Worm (Caenorhabditis elegans): ENCODE data around the gene dnj-5.
A peak's percentile ranks its signal among the peaks of the same experiment; 100 is the strongest.

- no peak for TF ChIP-seq ztf-4 (tag; optimal IDR thresholded peaks at IDR 0.05)
- TF ChIP-seq ets-5 (GFP tag; IDR thresholded peaks at IDR 0.05): no peak
- TF ChIP-seq egl-27 (tag; optimal IDR thresholded peaks at IDR 0.05): peak in 1 of 2 experiments; percentile 85
- TF ChIP-seq pqm-1 (tag; optimal IDR thresholded peaks at IDR 0.05): no peak
- TF ChIP-seq unc-62 (GFP tag; optimal IDR thresholded peaks at IDR 0.05): no peak
- no peak for TF ChIP-seq lir-3 (tag; optimal IDR thresholded peaks at IDR 0.05; ENCODE audit: poor library complexity)
- peak in 1 of 3 experiments; percentile 29 for TF ChIP-seq ceh-82 (tag; optimal IDR thresholded peaks at IDR 0.05)
Observed at ce11 chrII:6835500-6835899, 22.6 kb downstream of the dnj-5 start.
